Worm (Caenorhabditis elegans): ENCODE data around the gene F08H9.2.

The F08H9.2 gene

DNA sequence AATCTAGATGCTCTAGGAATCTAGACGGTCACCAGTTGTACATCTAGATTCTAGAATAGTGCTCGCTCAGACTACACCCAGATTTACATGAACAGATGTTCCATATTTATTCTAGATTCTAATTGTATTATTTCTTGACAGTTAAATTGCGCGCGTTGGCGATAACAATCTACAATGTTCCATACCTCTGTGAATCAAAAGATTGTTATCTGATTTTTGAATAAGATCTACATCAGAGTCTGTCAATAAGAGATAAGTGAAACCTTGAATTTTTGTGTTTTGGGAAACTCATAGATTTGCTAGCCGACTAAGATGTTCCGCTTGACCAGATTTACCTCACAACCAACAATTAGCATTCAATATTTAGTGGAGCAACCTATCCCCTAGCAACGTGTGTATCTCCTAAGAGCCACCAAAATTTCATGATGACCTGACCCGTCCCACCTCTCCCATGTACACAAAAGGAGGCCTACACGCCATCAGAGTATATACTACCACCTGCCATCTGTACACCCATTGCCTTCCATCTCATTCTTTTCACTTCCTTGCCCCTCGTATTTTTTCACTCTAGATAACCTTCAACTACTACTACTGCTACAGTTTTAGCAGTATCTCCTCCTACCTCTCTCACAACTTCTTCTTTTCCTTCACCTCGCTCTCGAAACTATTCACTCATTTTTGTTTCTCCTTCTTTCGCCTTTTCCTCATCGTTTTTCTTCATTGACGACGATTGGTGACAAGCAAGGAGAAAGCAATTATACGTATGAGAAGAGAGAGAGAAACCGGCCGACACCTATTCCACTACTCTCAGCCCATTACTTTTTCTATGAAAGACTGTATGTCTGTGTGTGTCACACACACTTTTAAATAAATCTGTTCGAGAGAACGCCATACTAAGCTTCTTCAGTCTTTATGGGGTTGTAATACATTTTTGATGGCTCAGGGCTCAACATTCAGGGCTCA lies 46.5 kb downstream of the F08H9.2 start:
- TF ChIP-seq mep-1 (tag; optimal IDR thresholded peaks at IDR 0.05) (no peak), elt-3 (tag; optimal IDR thresholded peaks at IDR 0.05) (peak in 2 of 6 experiments; percentile 37 to 59), nhr-85 (tag) (peak; percentile 98), hlh-4 (tag; optimal IDR thresholded peaks at IDR 0.05) (no peak), nhr-71 (tag; optimal IDR thresholded peaks at IDR 0.05) (peak; percentile 27), ztf-11 (tag; optimal IDR thresholded peaks at IDR 0.05) (no peak), nhr-11 (tag; optimal IDR thresholded peaks at IDR 0.05) (no peak), nhr-20 (tag; optimal IDR thresholded peaks at IDR 0.05) (peak; percentile 10), rnt-1 (tag; optimal IDR thresholded peaks at IDR 0.05) (peak; percentile 43), irx-1 (tag; optimal IDR thresholded peaks at IDR 0.05) (peak; percentile 26), C16A3.4 (tag; optimal IDR thresholded peaks at IDR 0.05) (peak; percentile 18), blmp-1 (tag; optimal IDR thresholded peaks at IDR 0.05) (peak; percentile 81), nhr-77 (tag; optimal IDR thresholded peaks at IDR 0.05) (no peak), ets-5 (GFP tag; IDR thresholded peaks at IDR 0.05) (no peak), lin-14 (GFP tag; optimal IDR thresholded peaks at IDR 0.05) (peak; percentile 73), nhr-28 (tag; optimal IDR thresholded peaks at IDR 0.05) (no peak), tlp-1 (tag; optimal IDR thresholded peaks at IDR 0.05) (peak; percentile 89), snu-23 (GFP tag; optimal IDR thresholded peaks at IDR 0.05) (peak; percentile 18), lin-39 (tag; optimal IDR thresholded peaks at IDR 0.05) (peak; percentile 18), efl-1 (optimal IDR thresholded peaks at IDR 0.05) (no peak), efl-1 (GFP tag; optimal IDR thresholded peaks at IDR 0.05 in 1 of 2) (peak in 1 of 2 experiments; percentile 90)

DNA sequence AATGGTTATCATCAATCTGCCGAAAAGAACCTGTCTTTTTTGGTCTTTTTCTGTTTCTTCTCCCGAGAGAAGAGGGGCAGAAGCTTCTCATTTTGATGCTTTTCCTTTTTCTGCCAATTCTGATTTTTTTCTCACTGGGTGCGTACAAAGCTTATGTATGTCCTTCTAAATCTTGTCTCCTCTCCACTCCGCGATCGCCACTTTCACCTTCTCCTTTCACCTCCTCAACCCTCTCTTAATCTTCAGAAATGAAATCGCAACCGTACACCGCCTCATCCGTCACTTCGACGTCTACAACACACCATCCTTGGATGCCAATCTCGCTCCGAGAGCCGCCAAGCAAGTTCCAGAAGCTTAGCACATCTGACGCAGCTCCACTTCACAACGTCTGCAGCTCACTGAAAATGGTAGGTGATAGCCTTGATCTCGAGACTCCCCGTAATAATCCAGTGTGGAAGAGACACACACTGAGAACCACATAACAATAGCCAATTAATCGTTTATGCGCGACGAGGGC lies 47.6 kb downstream of the F08H9.2 start, which contains the start of gene R02D5.1:
R02D5.1 (plus strand) TSS at position 245 of the 517 bp plus-strand sequence.
- no peak for TF ChIP-seq lsy-2 (tag; optimal IDR thresholded peaks at IDR 0.05)
- TF ChIP-seq lin-39 (tag; optimal IDR thresholded peaks at IDR 0.05): no peak
- TF ChIP-seq fkh-10 (GFP tag; optimal IDR thresholded peaks at IDR 0.05): no peak
- peak; percentile 99 for TF ChIP-seq blmp-1 (tag; optimal IDR thresholded peaks at IDR 0.05)

DNA sequence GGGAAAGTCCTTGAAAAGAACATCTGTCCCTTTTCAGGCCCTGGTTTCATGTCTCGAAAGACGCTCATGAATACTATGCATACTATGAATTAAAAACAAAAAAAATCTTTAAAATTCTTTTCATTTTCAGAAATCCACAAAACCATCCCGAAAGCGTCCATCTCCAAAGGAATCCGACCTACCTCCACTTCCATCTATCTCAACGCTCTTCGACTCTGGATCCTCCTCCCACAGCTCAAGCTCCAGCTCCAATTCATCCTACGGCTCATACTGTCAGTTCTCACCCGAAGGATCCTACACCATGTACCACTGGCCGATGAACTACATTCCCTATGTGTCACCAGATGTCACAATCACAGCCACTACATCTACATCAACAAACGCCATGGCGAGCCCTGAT lies 48.1 kb downstream of the F08H9.2 start:
- no peak for TF ChIP-seq dsc-1 (tag; optimal IDR thresholded peaks at IDR 0.05)
- TF ChIP-seq nhr-12 (tag; optimal IDR thresholded peaks at IDR 0.05): no peak
- TF ChIP-seq sox-4 (tag; optimal IDR thresholded peaks at IDR 0.05): no peak
- TF ChIP-seq pax-3 (tag; optimal IDR thresholded peaks at IDR 0.05): no peak
- no peak for TF ChIP-seq ceh-88 (GFP tag; IDR thresholded peaks at IDR 0.05)
- no peak for TF ChIP-seq irx-1 (tag; optimal IDR thresholded peaks at IDR 0.05)
- no peak for TF ChIP-seq elt-3 (tag; optimal IDR thresholded peaks at IDR 0.05)
- TF ChIP-seq efl-3 (GFP tag; optimal IDR thresholded peaks at IDR 0.05): no peak
- TF ChIP-seq ceh-63 (GFP tag; optimal IDR thresholded peaks at IDR 0.05): no peak
- no peak for TF ChIP-seq isw-1 (GFP tag; IDR thresholded peaks at IDR 0.05)
- no peak for TF ChIP-seq lsy-2 (tag; optimal IDR thresholded peaks at IDR 0.05)
- TF ChIP-seq lir-3 (tag; optimal IDR thresholded peaks at IDR 0.05; ENCODE audit: poor library complexity): no peak
- TF ChIP-seq unc-62 (GFP tag; optimal IDR thresholded peaks at IDR 0.05): no peak
- no peak for TF ChIP-seq nhr-77 (tag; optimal IDR thresholded peaks at IDR 0.05)
- no peak for TF ChIP-seq zip-4 (GFP tag; optimal IDR thresholded peaks at IDR 0.05)
- no peak for TF ChIP-seq fkh-10 (GFP tag; optimal IDR thresholded peaks at IDR 0.05)
- TF ChIP-seq nhr-90 (tag; optimal IDR thresholded peaks at IDR 0.05; ENCODE audit: poor library complexity): no peak
- TF ChIP-seq blmp-1 (tag; optimal IDR thresholded peaks at IDR 0.05): no peak
- no peak for TF ChIP-seq unc-130 (tag; optimal IDR thresholded peaks at IDR 0.05)
- TF ChIP-seq fos-1 (tag; optimal IDR thresholded peaks at IDR 0.05): no peak

All from whole organism, L1 larva.